Fruit fly (Drosophila melanogaster) whole organism, embryonic: ENCODE data around the gene Stat92E.
A peak's percentile ranks its signal among the peaks of the same experiment; 100 is the strongest.

Experiments used
- Antp ChIP-seq: fragments of 200-800 bp; sonication (Bioruptor generic); optimal IDR thresholded peaks from 3 replicates; lab custom pipeline; 2016; ENCODE audit warnings: missing biosample characterization, missing genetic modification characterization
- Asciz ChIP-seq: fragments of 200-800 bp; sonication (Bioruptor generic); optimal IDR thresholded peaks from 2 replicates; lab custom pipeline; 2017; ENCODE audit warnings: missing biosample characterization, mild to moderate bottlenecking, missing genetic modification characterization, missing genetic modification reagents
- Atf6 ChIP-seq: fragments of 200-800 bp; sonication (Bioruptor generic); IDR thresholded peaks from 2 replicates; pipeline ENCODE4 v1.3.6; 2022; ENCODE audit warnings: missing biosample characterization, missing genetic modification characterization
- B-H2 ChIP-seq: fragments of 200-800 bp; sonication (Bioruptor generic); optimal IDR thresholded peaks from 2 replicates; lab custom pipeline; 2018; ENCODE audit warnings: missing biosample characterization, mild to moderate bottlenecking, missing genetic modification characterization
- Bgb ChIP-seq: fragments of 200-800 bp; sonication (Bioruptor generic); IDR thresholded peaks from 2 replicates; pipeline ENCODE4 v1.3.6; 2022; ENCODE audit warnings: missing biosample characterization, missing genetic modification characterization; ENCODE audit not compliant: partially characterized antibody
- CG10267 ChIP-seq: fragments of 200-800 bp; sonication (Bioruptor generic); optimal IDR thresholded peaks from 2 replicates; lab custom pipeline; 2018; ENCODE audit warnings: missing biosample characterization, mild to moderate bottlenecking, missing genetic modification characterization, moderate library complexity
- CG11247 ChIP-seq: fragments of 200-800 bp; sonication (Bioruptor generic); IDR thresholded peaks from 2 replicates; pipeline ENCODE4 v1.3.6; 2022; ENCODE audit warnings: missing biosample characterization, missing genetic modification characterization
- CG11696 ChIP-seq: fragments of 200-800 bp; sonication (Bioruptor generic); IDR thresholded peaks from 2 replicates; pipeline ENCODE4 v1.3.6; 2022; ENCODE audit warnings: missing biosample characterization, missing genetic modification characterization
- CG14860 ChIP-seq: fragments of 200-800 bp; sonication (Bioruptor generic); IDR thresholded peaks from 3 replicates; pipeline ENCODE4 v1.3.6; 2022; ENCODE audit warnings: missing biosample characterization, missing genetic modification characterization; ENCODE audit not compliant: partially characterized antibody
- CG15073 ChIP-seq: fragments of 200-800 bp; sonication (Bioruptor generic); optimal IDR thresholded peaks from 2 replicates; lab custom pipeline; 2016; ENCODE audit warnings: missing biosample characterization, missing genetic modification characterization
- CG17385 ChIP-seq: fragments of 200-800 bp; sonication (Bioruptor generic); optimal IDR thresholded peaks from 3 replicates; lab custom pipeline; 2018; ENCODE audit warnings: missing biosample characterization, mild to moderate bottlenecking, missing genetic modification characterization
- CG1832 ChIP-seq: fragments of 200-800 bp; sonication (Bioruptor generic); optimal IDR thresholded peaks from 2 replicates; lab custom pipeline; 2017; ENCODE audit warnings: missing biosample characterization, mild to moderate bottlenecking, missing genetic modification characterization, inconsistent platforms
- CG2889 ChIP-seq: fragments of 200-800 bp; sonication (Bioruptor generic); IDR thresholded peaks from 3 replicates; pipeline ENCODE4 v1.3.6; 2022; ENCODE audit warnings: missing biosample characterization, missing genetic modification characterization
- CG34224 ChIP-seq: fragments of 200-800 bp; sonication (Bioruptor generic); IDR thresholded peaks from 3 replicates; pipeline ENCODE4 v1.3.6; 2022; ENCODE audit warnings: missing biosample characterization, missing genetic modification characterization; ENCODE audit not compliant: partially characterized antibody
- CG6272 ChIP-seq: fragments of 200-800 bp; sonication (Bioruptor generic); IDR thresholded peaks from 2 replicates; pipeline ENCODE4 v1.3.6; 2022; ENCODE audit warnings: missing biosample characterization, missing genetic modification characterization
- CG7745 ChIP-seq: fragments of 200-800 bp; sonication (Bioruptor generic); optimal IDR thresholded peaks from 2 replicates; lab custom pipeline; 2018; ENCODE audit warnings: missing biosample characterization, mild to moderate bottlenecking, missing genetic modification characterization, moderate library complexity
- CG8478 ChIP-seq: fragments of >200 bp; optimal IDR thresholded peaks from 2 replicates; lab custom pipeline; 2018
- CG9817 ChIP-seq: fragments of 200-800 bp; sonication (Bioruptor generic); optimal IDR thresholded peaks from 2 replicates; lab custom pipeline; 2018; ENCODE audit warnings: missing biosample characterization, mild to moderate bottlenecking, missing genetic modification characterization, moderate library complexity
- CTCF ChIP-seq: fragments of 200-800 bp; sonication (Bioruptor generic); optimal IDR thresholded peaks from 2 replicates; lab custom pipeline; 2017; ENCODE audit warnings: missing biosample characterization, mild to moderate bottlenecking, missing genetic modification characterization, moderate library complexity
- Camta ChIP-seq: fragments of 200-800 bp; sonication (Bioruptor generic); optimal IDR thresholded peaks from 2 replicates; lab custom pipeline; 2016; ENCODE audit warnings: missing biosample characterization, missing genetic modification characterization
- Chrac-16 ChIP-seq: fragments of 200-800 bp; sonication (Bioruptor generic); optimal IDR thresholded peaks from 3 replicates; lab custom pipeline; 2016; ENCODE audit warnings: missing biosample characterization, missing genetic modification characterization
- D ChIP-seq, 2 experiments: fragments of 200-800 bp in 1 of 2; fragments of >200 bp in 1 of 2; sonication (Bioruptor generic) in 1 of 2; optimal IDR thresholded peaks; 2 replicates in 1 of 2; 3 replicates in 1 of 2; lab custom pipeline; 2017; ENCODE audit warnings: mild to moderate bottlenecking in 1 of 2, missing biosample characterization in 1 of 2, missing genetic modification characterization in 1 of 2, missing genetic modification reagents in 1 of 2
- D19A ChIP-seq: fragments of 200-800 bp; optimal IDR thresholded peaks from 3 replicates; lab custom pipeline; 2019; ENCODE audit warnings: missing biosample characterization, mild to moderate bottlenecking, missing genetic modification characterization, moderate library complexity
- Fer2 ChIP-seq: fragments of 200-800 bp; sonication (Bioruptor generic); optimal IDR thresholded peaks from 2 replicates; lab custom pipeline; 2018; ENCODE audit warnings: missing biosample characterization, mild to moderate bottlenecking, missing genetic modification characterization, moderate library complexity
- Lhr ChIP-seq: fragments of 200-800 bp; sonication (Bioruptor generic); optimal IDR thresholded peaks from 3 replicates; lab custom pipeline; 2017; ENCODE audit warnings: mild to moderate bottlenecking, missing biosample characterization, missing genetic modification reagents, missing genetic modification characterization
- Lim3 ChIP-seq: fragments of 200-800 bp; sonication (Bioruptor generic); IDR thresholded peaks from 2 replicates; pipeline ENCODE4 v1.3.6; 2022; ENCODE audit warnings: missing biosample characterization, missing genetic modification characterization
- Poxn ChIP-seq: fragments of 200-800 bp; sonication (Bioruptor generic); IDR thresholded peaks from 2 replicates; pipeline ENCODE4 v1.3.6; 2022; ENCODE audit warnings: missing biosample characterization, missing genetic modification characterization
- Rfx ChIP-seq: fragments of 200-800 bp; sonication (Bioruptor generic); IDR thresholded peaks from 2 replicates; pipeline ENCODE4 v1.3.6; 2022; ENCODE audit warnings: missing biosample characterization, missing genetic modification characterization
- cato ChIP-seq: fragments of 200-800 bp; sonication (Bioruptor generic); optimal IDR thresholded peaks from 2 replicates; lab custom pipeline; 2016; ENCODE audit warnings: missing biosample characterization, missing genetic modification characterization, borderline replicate concordance
- crp ChIP-seq, 2 experiments: fragments of 200-800 bp; sonication (Bioruptor generic); optimal IDR thresholded peaks; 2 replicates in 1 of 2; 3 replicates in 1 of 2; lab custom pipeline; 2017; ENCODE audit warnings: missing biosample characterization in 2 of 2, missing genetic modification characterization in 2 of 2, mild to moderate bottlenecking in 1 of 2, moderate library complexity in 1 of 2
- fu2 ChIP-seq: fragments of 200-800 bp; sonication (Bioruptor generic); optimal IDR thresholded peaks from 2 replicates; lab custom pipeline; 2016; ENCODE audit warnings: missing biosample characterization, missing genetic modification characterization
- gce ChIP-seq: fragments of 200-800 bp; sonication (Bioruptor generic); IDR thresholded peaks from 3 replicates; pipeline ENCODE4 v1.3.6; 2022; ENCODE audit warnings: missing biosample characterization, missing genetic modification characterization
- gsb ChIP-seq: fragments of 200-800 bp; sonication (Bioruptor generic); IDR thresholded peaks from 2 replicates; pipeline ENCODE4 v1.3.6; 2022; ENCODE audit warnings: missing biosample characterization, missing genetic modification characterization
- hkb ChIP-seq, 2 experiments: fragments of 200-800 bp in 1 of 2; fragments of >200 bp in 1 of 2; sonication (Bioruptor generic) in 1 of 2; IDR thresholded peaks in 1 of 2; optimal IDR thresholded peaks in 1 of 2; 2 replicates each; pipeline versions ENCODE4 v1.3.6 to Lab custom; 2017 to 2022; ENCODE audit warnings: missing biosample characterization in 1 of 2, missing genetic modification characterization in 1 of 2
- inv ChIP-seq: fragments of 200-800 bp; sonication (Bioruptor generic); IDR thresholded peaks from 2 replicates; pipeline ENCODE4 v1.3.6; 2022; ENCODE audit warnings: missing biosample characterization, missing genetic modification characterization; ENCODE audit not compliant: partially characterized antibody
- klu ChIP-seq: fragments of 200-800 bp; sonication (Bioruptor generic); IDR thresholded peaks from 2 replicates; pipeline ENCODE4 v1.3.6; 2022; ENCODE audit warnings: missing biosample characterization, missing genetic modification characterization
- mirr ChIP-seq: fragments of 200-800 bp; sonication (Bioruptor generic); optimal IDR thresholded peaks from 3 replicates; lab custom pipeline; 2018; ENCODE audit warnings: missing biosample characterization, mild to moderate bottlenecking, missing genetic modification characterization
- oc ChIP-seq: fragments of 200-800 bp; sonication (Bioruptor generic); optimal IDR thresholded peaks from 2 replicates; lab custom pipeline; 2018; ENCODE audit warnings: missing biosample characterization, mild to moderate bottlenecking, missing genetic modification characterization, moderate library complexity
- pfk ChIP-seq: fragments of 200-800 bp; sonication (Bioruptor generic); optimal IDR thresholded peaks from 2 replicates; lab custom pipeline; 2018; ENCODE audit warnings: missing biosample characterization, mild to moderate bottlenecking, missing genetic modification characterization, moderate library complexity
- sc ChIP-seq, 3 experiments: fragments of >200 bp in 2 of 3; fragments of 200-800 bp in 1 of 3; sonication (Bioruptor generic) in 1 of 3; optimal IDR thresholded peaks; 2 replicates in 2 of 3; 3 replicates in 1 of 3; lab custom pipeline; 2017; ENCODE audit warnings: mild to moderate bottlenecking in 1 of 3, missing biosample characterization in 1 of 3, missing genetic modification characterization in 1 of 3, missing genetic modification reagents in 1 of 3
- sens-2 ChIP-seq: fragments of 200-800 bp; sonication (Bioruptor generic); IDR thresholded peaks from 2 replicates; pipeline ENCODE4 v1.3.6; 2022; ENCODE audit warnings: missing biosample characterization, missing genetic modification characterization
- slbo ChIP-seq: fragments of 200-800 bp; sonication (Bioruptor generic); IDR thresholded peaks from 2 replicates; pipeline ENCODE4 v1.3.6; 2022; ENCODE audit warnings: missing biosample characterization, missing genetic modification characterization
- slp2 ChIP-seq: fragments of 200-800 bp; sonication (Bioruptor generic); optimal IDR thresholded peaks from 2 replicates; lab custom pipeline; 2016; ENCODE audit warnings: missing biosample characterization, missing genetic modification characterization
- sob ChIP-seq: fragments of 200-800 bp; sonication (Bioruptor generic); IDR thresholded peaks from 2 replicates; pipeline ENCODE4 v1.3.6; 2022; ENCODE audit warnings: missing biosample characterization, missing genetic modification characterization
- tio ChIP-seq: fragments of 200-800 bp; sonication (Bioruptor generic); optimal IDR thresholded peaks from 2 replicates; lab custom pipeline; 2017; ENCODE audit warnings: missing biosample characterization, missing genetic modification characterization, inconsistent platforms
- yki ChIP-seq: fragments of >200 bp; optimal IDR thresholded peaks from 3 replicates; lab custom pipeline; 2018
- zen2 ChIP-seq: fragments of 200-800 bp; sonication (Bioruptor generic); IDR thresholded peaks from 3 replicates; pipeline ENCODE4 v1.3.6; 2022; ENCODE audit warnings: missing biosample characterization, missing genetic modification characterization; ENCODE audit not compliant: partially characterized antibody
- zfh2 ChIP-seq: fragments of 200-800 bp; sonication (Bioruptor generic); optimal IDR thresholded peaks from 2 replicates; lab custom pipeline; 2016; ENCODE audit warnings: missing biosample characterization, missing genetic modification characterization

Stat92E gene

DNA sequence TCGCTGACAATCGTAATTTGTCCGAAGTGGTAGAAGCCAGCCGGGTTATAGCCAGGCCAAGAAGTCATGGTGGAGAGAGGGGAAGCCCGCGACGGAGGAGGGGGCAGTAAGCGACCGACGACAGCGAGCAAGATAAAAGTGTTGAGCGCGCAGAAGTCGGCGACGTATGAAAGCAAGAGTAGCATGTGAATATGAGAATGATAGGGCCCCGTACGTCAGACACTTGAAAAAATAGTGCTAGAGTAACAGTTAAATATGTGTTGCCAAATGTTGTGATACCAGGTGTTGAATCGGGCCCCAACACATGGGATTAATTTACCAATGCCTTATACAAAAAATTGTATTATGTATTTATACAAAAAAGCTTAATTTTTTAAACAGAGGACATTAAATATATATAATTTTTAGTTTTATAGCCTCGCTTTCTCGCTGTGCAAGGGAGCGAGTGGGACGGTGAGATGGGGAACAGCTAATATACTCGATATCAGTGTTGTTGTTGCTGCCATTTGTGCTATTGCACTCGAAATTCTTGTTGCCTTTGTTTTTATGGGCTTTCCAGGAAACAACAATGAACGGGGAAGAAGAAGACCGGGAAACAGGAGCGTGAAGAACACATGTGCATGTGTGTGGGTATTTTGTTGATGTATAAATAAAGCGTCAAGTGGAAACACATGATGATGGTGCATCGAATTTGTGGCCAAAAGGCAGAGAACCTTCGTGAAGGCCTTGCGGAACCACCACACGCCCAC, 2.1 kb downstream of the Stat92E start (continued):
- no peak; the same call in 1 of the 2 replicates for TF ChIP-seq Lim3
- peak in 1 of 2 experiments; percentile 21 for TF ChIP-seq crp (GFP tag; optimal IDR thresholded peaks at IDR 0.05; lab: Kevin White, UChicago)
- no peak for TF ChIP-seq inv (GFP tag; lab: Robert Waterston, UW)
- TF ChIP-seq sens-2 (GFP tag; lab: Robert Waterston, UW) = peak; percentile 69; the same call in 1 of the 2 replicates
- no peak for TF ChIP-seq zen2 (GFP tag; lab: Robert Waterston, UW)
- no peak for TF ChIP-seq CTCF (GFP tag; lab: Kevin White, UChicago)
- no peak for TF ChIP-seq D (optimal IDR thresholded peaks at IDR 0.05; lab: Kevin White, UChicago)
- peak; percentile 85 for TF ChIP-seq D (GFP tag; optimal IDR thresholded peaks at IDR 0.05; lab: Kevin White, UChicago)
- TF ChIP-seq Poxn (GFP tag; lab: Robert Waterston, UW) = 0 out of 2 replicates have a peak, but pooled peaks have one; percentile 39
- peak; percentile 87 for TF ChIP-seq Atf6 (GFP tag; lab: Robert Waterston, UW)
- peak; percentile 89 for TF ChIP-seq Rfx (GFP tag; lab: Robert Waterston, UW)
- peak; percentile 83 for TF ChIP-seq CG10267 (tag; lab: Kevin White, UChicago)
- TF ChIP-seq CG11247 (GFP tag; lab: Robert Waterston, UW) = peak; percentile 76
- TF ChIP-seq CG11696 (GFP tag; lab: Robert Waterston, UW) = peak; percentile 72; the same call in 1 of the 2 replicates
- TF ChIP-seq fu2 (GFP tag; lab: Kevin White, UChicago) = no peak
- peak; percentile 84 for TF ChIP-seq D19A (tag; lab: Kevin White, UChicago)
- TF ChIP-seq gce (GFP tag; lab: Robert Waterston, UW) = 0 out of 3 replicates have a peak, but pooled peaks have one; percentile 20
- peak; percentile 84 for TF ChIP-seq sob (GFP tag; lab: Robert Waterston, UW)
- peak; percentile 70 for TF ChIP-seq Chrac-16
- peak; percentile 84 for TF ChIP-seq gsb (GFP tag; lab: Robert Waterston, UW)
- peak; percentile 73 for TF ChIP-seq CG2889 (GFP tag; lab: Robert Waterston, UW)
- no peak for TF ChIP-seq CG7745 (tag; lab: Kevin White, UChicago)
- TF ChIP-seq CG1832 = no peak
- no peak for TF ChIP-seq CG8478 (lab: Kevin White, UChicago)
- peak; percentile 73 for TF ChIP-seq CG6272
- no peak for TF ChIP-seq Camta (GFP tag; lab: Kevin White, UChicago)
- peak; percentile 82 for TF ChIP-seq oc (tag; lab: Kevin White, UChicago)
- peak; percentile 74 for TF ChIP-seq B-H2
- peak; percentile 83 for TF ChIP-seq cato (GFP tag; lab: Kevin White, UChicago)
- TF ChIP-seq sc (optimal IDR thresholded peaks at IDR 0.05; lab: Kevin White, UChicago) = no peak
- TF ChIP-seq sc (GFP tag; optimal IDR thresholded peaks at IDR 0.05; lab: Kevin White, UChicago) = peak; percentile 84
- no peak for TF ChIP-seq CG34224 (GFP tag; lab: Robert Waterston, UW)
- peak; percentile 93 for TF ChIP-seq mirr (GFP tag; lab: Kevin White, UChicago)
- peak; percentile 69 for TF ChIP-seq CG17385 (GFP tag; lab: Kevin White, UChicago)
- TF ChIP-seq tio = peak; percentile 83
- peak; percentile 71 for TF ChIP-seq klu (GFP tag; lab: Robert Waterston, UW)
- peak; percentile 75 for TF ChIP-seq Asciz (GFP tag; lab: Kevin White, UChicago)
- no peak for TF ChIP-seq slp2
- TF ChIP-seq yki (lab: Kevin White, UChicago) = no peak
- no peak for TF ChIP-seq hkb (optimal IDR thresholded peaks at IDR 0.05; lab: Kevin White, UChicago)
- TF ChIP-seq hkb (GFP tag; IDR thresholded peaks at IDR 0.05; lab: Robert Waterston, UW) = peak; percentile 85
- peak; percentile 68 for TF ChIP-seq pfk (GFP tag; lab: Kevin White, UChicago)
- TF ChIP-seq Bgb (GFP tag; lab: Robert Waterston, UW) = peak; percentile 35; the same call in 1 of the 2 replicates
- TF ChIP-seq slbo (GFP tag; lab: Robert Waterston, UW) = peak; percentile 83
- peak; percentile 34 for TF ChIP-seq Antp (GFP tag; lab: Kevin White, UChicago)
- TF ChIP-seq Fer2 (tag; lab: Kevin White, UChicago) = peak; percentile 78
- TF ChIP-seq zfh2 (GFP tag; lab: Kevin White, UChicago) = peak; percentile 14
- peak; percentile 65 for TF ChIP-seq Lhr (GFP tag; lab: Kevin White, UChicago)
- TF ChIP-seq CG9817 (tag; lab: Kevin White, UChicago) = peak; percentile 88
- no peak for TF ChIP-seq CG15073 (GFP tag; lab: Kevin White, UChicago)
- TF ChIP-seq CG14860 = no peak
